Worm (Caenorhabditis elegans): ENCODE data around the gene F18A1.1.

- TF ChIP-seq tra-4 (tag; optimal IDR thresholded peaks at IDR 0.05) (no peak), pes-1 (GFP tag; IDR thresholded peaks at IDR 0.05) (no peak), tbx-11 (GFP tag; IDR thresholded peaks at IDR 0.05) (no peak), ama-1 (optimal IDR thresholded peaks at IDR 0.05) (no peak), ceh-13 (GFP tag; optimal IDR thresholded peaks at IDR 0.05) (no peak), flt-1 (GFP tag; IDR thresholded peaks at IDR 0.05) (no peak), sea-1 (GFP tag; conservative IDR thresholded peaks at IDR 0.05) (no peak), aly-1 (tag; optimal IDR thresholded peaks at IDR 0.05) (no peak), ceh-36 (tag; optimal IDR thresholded peaks at IDR 0.05) (no peak), hnd-1 (tag; optimal IDR thresholded peaks at IDR 0.05) (no peak), tbx-37 (GFP tag; conservative IDR thresholded peaks at IDR 0.05) (no peak), F13C5.2 (tag; optimal IDR thresholded peaks at IDR 0.05) (no peak), hmbx-1 (tag; optimal IDR thresholded peaks at IDR 0.05) (no peak), hmg-4 (GFP tag; optimal IDR thresholded peaks at IDR 0.05) (no peak)
These were observed 38.1 kb downstream of the F18A1.1 start for ce11 chrII:7722784-7723183.
